Worm (Caenorhabditis elegans) whole organism, early embryonic: Measurements from ENCODE around the gene T19D12.5.

Experiments
- B0310.2 ChIP-seq: sonication (generic microtip); optimal IDR thresholded peaks from 2 replicates; lab custom pipeline; 2016; ENCODE audit warnings: mild to moderate bottlenecking, missing genetic modification characterization, missing compliant biosample characterization
- F13C5.2 ChIP-seq: sonication (generic microtip); optimal IDR thresholded peaks from 2 replicates; lab custom pipeline; 2017; ENCODE audit warnings: mild to moderate bottlenecking, missing genetic modification characterization, inconsistent platforms, missing compliant biosample characterization
- aly-1 ChIP-seq: sonication (generic microtip); optimal IDR thresholded peaks from 2 replicates; lab custom pipeline; 2016; ENCODE audit warnings: missing genetic modification characterization, missing compliant biosample characterization
- ama-1 ChIP-seq: fragments of 150-350 bp; optimal IDR thresholded peaks from 2 replicates; lab custom pipeline; 2014
- ceh-13 ChIP-seq: fragments of 200-800 bp; sonication (Bioruptor generic); optimal IDR thresholded peaks from 2 replicates; lab custom pipeline; 2018; ENCODE audit warnings: mild to moderate bottlenecking, missing genetic modification characterization, missing compliant biosample characterization
- ceh-36 ChIP-seq: sonication (generic microtip); optimal IDR thresholded peaks from 2 replicates; lab custom pipeline; 2016; ENCODE audit warnings: missing genetic modification characterization, inconsistent platforms, missing compliant biosample characterization
- ets-7 ChIP-seq: sonication (generic microtip); optimal IDR thresholded peaks from 2 replicates; lab custom pipeline; 2016; ENCODE audit warnings: missing genotype, missing genetic modification characterization, missing compliant biosample characterization
- flt-1 ChIP-seq: fragments of 200-800 bp; sonication (Bioruptor generic); IDR thresholded peaks from 2 replicates; pipeline ENCODE4 v1.3.6; 2022; ENCODE audit warnings: missing genetic modification characterization, missing compliant biosample characterization
- hmbx-1 ChIP-seq: sonication (generic microtip); optimal IDR thresholded peaks from 2 replicates; lab custom pipeline; 2016; ENCODE audit warnings: mild to moderate bottlenecking, missing genetic modification characterization, missing compliant biosample characterization
- hmg-4 ChIP-seq: fragments of 200-800 bp; sonication (Bioruptor generic); optimal IDR thresholded peaks from 2 replicates; lab custom pipeline; 2018; ENCODE audit warnings: mild to moderate bottlenecking, missing genetic modification characterization, missing compliant biosample characterization
- hnd-1 ChIP-seq: sonication (generic microtip); optimal IDR thresholded peaks from 2 replicates; lab custom pipeline; 2016; ENCODE audit warnings: missing genetic modification characterization, missing compliant biosample characterization
- pes-1 ChIP-seq: fragments of 200-800 bp; sonication (Bioruptor generic); IDR thresholded peaks from 2 replicates; pipeline ENCODE4 v1.3.6; 2022; ENCODE audit warnings: missing genetic modification reagents, missing genetic modification characterization, missing compliant biosample characterization
- scrt-1 ChIP-seq: fragments of 200-800 bp; sonication (Bioruptor generic); IDR thresholded peaks from 2 replicates; pipeline ENCODE4 v1.3.6; 2022; ENCODE audit warnings: missing genetic modification characterization, missing compliant biosample characterization
- sea-1 ChIP-seq: fragments of 200-800 bp; sonication (Bioruptor generic); conservative IDR thresholded peaks from 2 replicates; pipeline ENCODE4 v1.3.6; 2022; ENCODE audit warnings: missing genetic modification characterization, missing compliant biosample characterization
- tbx-11 ChIP-seq: fragments of 200-800 bp; sonication (Bioruptor generic); IDR thresholded peaks from 2 replicates; pipeline ENCODE4 v1.3.6; 2022; ENCODE audit warnings: missing genetic modification characterization, missing compliant biosample characterization
- tbx-37 ChIP-seq: fragments of 200-800 bp; sonication (Bioruptor generic); conservative IDR thresholded peaks from 2 replicates; pipeline ENCODE4 v1.3.6; 2022; ENCODE audit warnings: missing genetic modification reagents, missing genetic modification characterization, missing compliant biosample characterization
- tra-4 ChIP-seq: sonication (generic microtip); optimal IDR thresholded peaks from 2 replicates; lab custom pipeline; 2017; ENCODE audit warnings: missing genetic modification characterization, missing compliant biosample characterization

Gene T19D12.5

DNA sequence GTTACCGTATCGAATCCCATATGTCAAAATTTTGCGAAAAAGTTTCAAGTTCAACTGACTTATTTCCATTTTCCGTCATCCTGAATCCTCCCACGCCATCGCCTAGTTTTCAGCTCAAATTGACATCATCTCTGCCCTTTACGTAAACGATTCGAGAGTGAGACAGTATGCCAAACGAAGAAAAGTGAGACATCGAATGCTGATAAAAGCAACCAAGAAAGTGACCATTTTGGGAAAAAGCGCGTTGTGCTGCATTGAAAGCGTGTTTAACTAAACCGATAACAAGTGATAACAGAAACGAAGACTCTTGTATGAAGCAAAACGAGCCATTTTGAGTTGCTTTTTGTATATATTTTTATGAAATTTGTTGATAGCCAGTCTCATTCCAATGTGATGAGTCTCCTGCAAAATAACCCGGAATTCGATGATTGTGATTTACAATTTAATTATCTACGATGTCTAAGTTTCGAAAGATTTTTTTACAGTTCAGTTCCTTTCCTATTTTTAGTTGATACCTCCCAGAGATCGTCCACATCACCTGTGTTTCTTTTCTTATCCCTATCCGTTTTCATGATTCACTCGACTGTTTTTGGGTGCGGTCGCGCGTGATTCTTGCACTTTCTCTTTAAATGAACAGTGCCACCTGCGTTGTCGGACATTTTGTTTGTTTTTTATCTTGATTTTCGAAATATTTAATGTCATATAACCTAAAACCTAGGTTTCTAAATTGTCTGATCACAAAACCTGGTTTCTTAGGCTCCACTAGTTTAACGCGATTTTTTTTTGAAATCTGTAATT lies 20.6 kb downstream of the T19D12.5 start:
- no peak for TF ChIP-seq hmg-4 (GFP tag; lab: Kevin White, UChicago)
- TF ChIP-seq ceh-13 = no peak
- TF ChIP-seq F13C5.2 = no peak
- no peak for TF ChIP-seq tbx-37
- TF ChIP-seq scrt-1 = no peak
- TF ChIP-seq flt-1 (GFP tag; lab: Robert Waterston, UW) = no peak
- TF ChIP-seq B0310.2 = no peak
- no peak for TF ChIP-seq aly-1
- TF ChIP-seq sea-1 (GFP tag; lab: Robert Waterston, UW) = no peak
- no peak for TF ChIP-seq ceh-36
- no peak for TF ChIP-seq tbx-11
- TF ChIP-seq hnd-1 (tag; lab: Kevin White, UChicago) = no peak
- TF ChIP-seq hmbx-1 (tag; lab: Kevin White, UChicago) = no peak
- TF ChIP-seq tra-4 = no peak

DNA sequence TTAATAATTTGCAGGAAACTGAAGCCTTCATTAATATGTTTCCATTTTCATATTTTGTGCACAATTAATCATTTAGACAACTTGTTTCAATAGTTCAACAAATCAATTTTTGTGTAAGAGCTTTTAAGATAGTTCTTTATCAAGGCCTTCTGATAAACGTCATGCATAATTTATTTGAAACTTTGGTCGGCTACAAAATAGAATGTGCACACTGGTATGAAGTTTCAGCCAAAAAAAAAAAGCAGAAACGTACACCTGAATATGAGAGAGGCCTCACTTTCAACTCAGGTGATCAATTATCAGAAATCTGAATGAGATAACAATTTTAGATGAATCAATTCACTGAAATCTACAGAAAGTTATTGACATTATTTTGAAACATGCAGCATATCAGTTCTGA lies 21.5 kb downstream of the T19D12.5 start:
- TF ChIP-seq ceh-36 (no peak), B0310.2 (no peak), hmbx-1 (tag; lab: Kevin White, UChicago) (no peak)

DNA sequence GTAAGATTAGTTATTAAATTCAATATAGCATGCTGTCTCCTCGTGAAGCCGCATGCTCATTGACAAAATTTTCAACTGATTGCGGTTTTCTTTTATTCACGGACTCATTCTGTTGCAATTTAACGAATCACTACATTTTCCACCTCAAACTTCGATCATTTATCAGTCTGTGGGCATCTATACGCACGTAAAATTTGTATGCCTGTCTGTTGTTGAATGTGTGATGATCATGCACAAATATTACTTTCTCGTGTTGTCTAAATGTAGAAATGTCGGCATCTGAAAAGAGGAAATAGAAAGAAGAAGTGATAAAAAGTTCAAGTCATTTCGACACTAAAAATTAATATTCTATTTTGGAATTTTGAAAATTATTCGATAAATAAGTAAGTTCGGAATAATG lies 23.5 kb downstream of the T19D12.5 start:
- no peak for TF ChIP-seq tbx-11
- TF ChIP-seq scrt-1 = no peak
- TF ChIP-seq ama-1 (lab: Kevin White, UChicago) = no peak
- no peak for TF ChIP-seq tbx-37
- no peak for TF ChIP-seq ets-7 (tag; lab: Kevin White, UChicago)
- no peak for TF ChIP-seq hmbx-1 (tag; lab: Kevin White, UChicago)
- TF ChIP-seq aly-1 = no peak
- TF ChIP-seq B0310.2 = no peak
- no peak for TF ChIP-seq flt-1 (GFP tag; lab: Robert Waterston, UW)
- no peak for TF ChIP-seq pes-1 (GFP tag; lab: Robert Waterston, UW)
- no peak for TF ChIP-seq ceh-36
- no peak for TF ChIP-seq tra-4
- no peak for TF ChIP-seq hmg-4 (GFP tag; lab: Kevin White, UChicago)
- TF ChIP-seq hnd-1 (tag; lab: Kevin White, UChicago) = no peak
- no peak for TF ChIP-seq sea-1 (GFP tag; lab: Robert Waterston, UW)
- TF ChIP-seq ceh-13 = no peak
- no peak for TF ChIP-seq F13C5.2

DNA sequence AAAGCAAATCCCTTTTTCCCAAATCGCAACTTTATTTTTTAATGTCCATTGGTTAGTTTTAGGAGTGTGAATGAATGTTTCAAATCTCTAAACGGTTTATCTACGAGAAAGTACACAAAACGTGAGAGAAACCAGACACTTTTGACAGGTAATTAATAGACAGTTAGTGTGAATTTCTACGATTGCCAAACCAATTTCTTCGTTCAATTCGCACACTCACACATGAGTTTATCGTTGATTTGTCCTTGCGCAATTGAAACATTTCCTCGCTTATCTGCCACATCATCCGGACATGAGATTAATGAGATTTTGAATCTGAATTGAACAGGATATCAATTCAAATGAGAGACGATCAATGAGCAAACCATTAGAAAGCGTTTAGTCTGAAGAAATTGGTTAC lies 25.8 kb downstream of the T19D12.5 start:
- TF ChIP-seq tbx-11 = no peak
- TF ChIP-seq B0310.2 = no peak
- TF ChIP-seq hmbx-1 (tag; lab: Kevin White, UChicago) = no peak
- no peak for TF ChIP-seq sea-1 (GFP tag; lab: Robert Waterston, UW)
- no peak for TF ChIP-seq hmg-4 (GFP tag; lab: Kevin White, UChicago)
- TF ChIP-seq tbx-37 = no peak
- TF ChIP-seq pes-1 (GFP tag; lab: Robert Waterston, UW) = no peak

DNA sequence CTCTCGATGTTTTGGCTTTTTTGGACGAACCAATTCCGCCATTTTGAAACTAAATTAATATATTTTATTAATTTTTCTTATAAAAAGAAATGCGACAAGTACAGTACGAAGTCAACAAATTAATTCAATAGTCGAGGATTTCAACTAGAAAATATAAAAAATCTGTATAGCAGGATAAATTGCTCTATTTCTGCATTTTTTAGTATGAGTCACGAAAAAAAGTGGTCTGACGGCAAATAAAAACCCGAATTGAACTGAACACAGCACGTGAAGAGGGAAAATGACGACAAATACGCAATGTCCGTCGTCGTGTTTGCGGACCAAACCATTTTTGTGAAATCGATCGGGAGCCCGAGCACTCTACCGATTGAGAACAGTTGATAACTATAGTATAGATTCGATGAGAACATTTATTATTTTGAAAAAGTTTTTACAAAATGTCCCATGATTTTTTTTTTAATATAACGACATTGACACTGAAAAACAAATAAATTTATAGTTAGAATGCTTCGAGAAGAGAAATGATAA lies 26.7 kb downstream of the T19D12.5 start, which contains the start of gene epg-5:
epg-5 (minus strand) TSS at position 51 of the 528 bp plus-strand sequence.
- no peak for TF ChIP-seq hmg-4 (GFP tag; lab: Kevin White, UChicago)
- TF ChIP-seq ceh-13 = no peak
- no peak for TF ChIP-seq ets-7 (tag; lab: Kevin White, UChicago)
- no peak for TF ChIP-seq F13C5.2
- no peak for TF ChIP-seq ama-1 (lab: Kevin White, UChicago)
- no peak for TF ChIP-seq pes-1 (GFP tag; lab: Robert Waterston, UW)
- TF ChIP-seq ceh-36 = no peak
- no peak for TF ChIP-seq aly-1
- TF ChIP-seq hnd-1 (tag; lab: Kevin White, UChicago) = no peak
- TF ChIP-seq sea-1 (GFP tag; lab: Robert Waterston, UW) = no peak
- no peak for TF ChIP-seq B0310.2
- TF ChIP-seq tbx-37 = no peak
- TF ChIP-seq tra-4 = no peak
- TF ChIP-seq scrt-1 = no peak
- no peak for TF ChIP-seq hmbx-1 (tag; lab: Kevin White, UChicago)
- no peak for TF ChIP-seq flt-1 (GFP tag; lab: Robert Waterston, UW)
- no peak for TF ChIP-seq tbx-11

DNA sequence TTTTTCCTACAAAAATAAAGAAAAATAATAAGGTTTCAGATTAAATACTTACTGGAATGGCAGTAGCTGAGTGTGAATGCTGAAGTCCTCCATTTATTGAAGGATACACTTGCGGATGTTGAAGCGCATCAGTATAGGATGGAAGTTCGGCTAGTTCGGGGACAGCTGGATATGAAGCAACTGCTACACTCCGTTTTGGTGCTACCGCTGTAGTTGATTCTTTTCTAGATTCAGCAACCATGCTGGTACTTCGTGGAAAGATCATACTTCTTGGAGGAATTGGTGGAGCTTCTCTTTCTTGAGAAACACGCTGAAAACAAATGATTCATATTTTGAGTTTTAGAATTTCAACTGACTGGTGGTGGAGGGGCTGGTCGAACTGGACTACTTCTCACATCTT lies 27.4 kb downstream of the T19D12.5 start:
- TF ChIP-seq tra-4 (no peak), ama-1 (lab: Kevin White, UChicago) (no peak), ceh-36 (no peak), hmg-4 (GFP tag; lab: Kevin White, UChicago) (no peak), tbx-37 (no peak), pes-1 (GFP tag; lab: Robert Waterston, UW) (no peak), sea-1 (GFP tag; lab: Robert Waterston, UW) (no peak), hmbx-1 (tag; lab: Kevin White, UChicago) (no peak), ets-7 (tag; lab: Kevin White, UChicago) (no peak), B0310.2 (no peak), hnd-1 (tag; lab: Kevin White, UChicago) (no peak), flt-1 (GFP tag; lab: Robert Waterston, UW) (no peak), aly-1 (no peak), F13C5.2 (no peak), ceh-13 (no peak), tbx-11 (no peak), scrt-1 (no peak)

DNA sequence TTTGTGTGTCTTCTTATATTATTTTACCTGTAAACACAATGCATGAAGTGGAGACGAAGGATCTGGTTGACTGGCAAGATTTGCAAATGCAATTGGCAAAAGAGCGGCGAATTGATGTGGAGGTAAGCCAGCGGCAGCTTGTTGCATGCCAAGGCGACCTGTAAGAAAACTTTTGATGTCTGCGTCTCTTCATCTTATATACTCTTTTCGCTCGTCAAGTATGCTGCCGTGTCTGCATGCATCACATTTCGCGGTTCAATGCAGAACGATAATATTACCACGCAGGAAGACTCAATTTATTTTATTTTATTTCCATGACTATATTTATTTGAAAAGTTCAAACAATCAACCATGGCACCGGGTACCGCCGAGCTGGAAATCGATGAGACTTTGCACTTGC lies 35.1 kb downstream of the T19D12.5 start, which contains the start of gene vps-33.2:
vps-33.2 (plus strand) TSS at position 244 of the 400 bp plus-strand sequence.
- TF ChIP-seq pes-1 (GFP tag; lab: Robert Waterston, UW) (no peak), ets-7 (tag; lab: Kevin White, UChicago) (no peak), hmbx-1 (tag; lab: Kevin White, UChicago) (no peak), ceh-36 (no peak), aly-1 (no peak), tbx-11 (no peak), scrt-1 (no peak), ceh-13 (no peak), tra-4 (no peak), sea-1 (GFP tag; lab: Robert Waterston, UW) (no peak), B0310.2 (no peak), hmg-4 (GFP tag; lab: Kevin White, UChicago) (no peak), ama-1 (lab: Kevin White, UChicago) (no peak)
